Fruit fly (Drosophila melanogaster): ENCODE data around the gene CG5435.

Gene CG5435

DNA sequence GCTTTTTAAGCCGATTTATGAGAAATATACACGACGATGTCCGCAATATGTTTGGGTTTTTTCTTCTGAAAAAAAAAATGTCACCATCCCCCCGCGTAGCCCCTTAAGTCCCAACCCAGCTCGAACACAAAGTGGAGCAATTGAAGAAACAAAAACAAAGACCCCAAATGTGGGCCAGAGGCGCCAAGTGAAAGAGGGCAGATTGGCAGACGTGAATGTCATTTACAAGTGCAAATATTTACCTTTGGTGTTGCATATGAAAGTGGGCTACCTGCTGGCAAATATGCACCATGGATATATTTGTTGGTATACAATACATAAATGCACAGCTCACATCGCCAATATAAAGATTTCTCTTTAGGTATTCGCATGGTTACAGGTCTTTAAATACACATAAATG lies 20.0 kb downstream of the CG5435 start:
- no peak for TF ChIP-seq kay (GFP tag; ENCODE audit: borderline replicate concordance)
- TF ChIP-seq Hr96 (GFP tag; optimal IDR thresholded peaks at IDR 0.05), result no peak
- TF ChIP-seq bab1 (GFP tag; optimal IDR thresholded peaks at IDR 0.05), result no peak
- no peak for TF ChIP-seq CG11617 (GFP tag; optimal IDR thresholded peaks at IDR 0.05)
- TF ChIP-seq toe (GFP tag; optimal IDR thresholded peaks at IDR 0.05), result no peak
- TF ChIP-seq ovo (GFP tag; optimal IDR thresholded peaks at IDR 0.05), result no peak
- no peak for TF ChIP-seq CG5204 (GFP tag; optimal IDR thresholded peaks at IDR 0.05)
- no peak for TF ChIP-seq CG1620 (GFP tag; optimal IDR thresholded peaks at IDR 0.05)
- TF ChIP-seq CG14711 (tag; optimal IDR thresholded peaks at IDR 0.05), result no peak
- TF ChIP-seq cic (GFP tag; optimal IDR thresholded peaks at IDR 0.05), result no peak
- TF ChIP-seq Crg-1 (GFP tag; optimal IDR thresholded peaks at IDR 0.05), result no peak
- TF ChIP-seq Mnt (GFP tag; optimal IDR thresholded peaks at IDR 0.05), result no peak
- no peak for TF ChIP-seq CG7101 (tag; optimal IDR thresholded peaks at IDR 0.05)
- TF ChIP-seq pad (GFP tag; optimal IDR thresholded peaks at IDR 0.05), result no peak
- no peak for TF ChIP-seq CG33017 (tag; optimal IDR thresholded peaks at IDR 0.05)
- TF ChIP-seq cnc (optimal IDR thresholded peaks at IDR 0.05), result no peak
- TF ChIP-seq tj (GFP tag; optimal IDR thresholded peaks at IDR 0.05), result no peak
- no peak for TF ChIP-seq CG12768 (GFP tag; optimal IDR thresholded peaks at IDR 0.05)
- TF ChIP-seq CG7045 (GFP tag; optimal IDR thresholded peaks at IDR 0.05), result no peak

DNA sequence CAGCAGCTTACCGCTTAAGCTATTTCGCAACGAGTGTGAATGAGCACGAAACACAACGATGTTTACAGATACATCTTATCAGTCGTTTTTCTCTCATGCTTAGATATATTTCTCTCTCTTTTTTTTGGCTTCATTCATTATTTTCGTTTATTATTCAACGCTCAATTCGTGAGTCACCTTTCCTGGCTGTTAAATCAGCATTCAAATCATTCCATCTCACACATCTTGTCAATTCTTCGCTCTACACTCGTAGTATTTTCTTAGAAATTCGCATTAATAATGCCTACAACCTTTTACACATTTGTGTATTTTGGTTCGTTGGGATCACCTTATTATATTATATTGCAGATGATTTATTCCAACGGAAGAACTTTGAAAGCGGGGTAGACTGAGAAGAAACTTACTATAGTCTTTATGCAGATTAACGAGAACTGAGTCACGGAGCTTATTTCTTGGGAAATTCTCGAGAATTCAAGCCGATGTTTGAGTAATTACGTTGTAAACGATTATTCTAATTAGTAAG lies 26.1 kb downstream of the CG5435 start:
- TF ChIP-seq Clk (GFP tag; optimal IDR thresholded peaks at IDR 0.05) (no peak), cic (GFP tag; optimal IDR thresholded peaks at IDR 0.05) (peak; percentile 51), kay (GFP tag; ENCODE audit: borderline replicate concordance) (peak; percentile 94)

DNA sequence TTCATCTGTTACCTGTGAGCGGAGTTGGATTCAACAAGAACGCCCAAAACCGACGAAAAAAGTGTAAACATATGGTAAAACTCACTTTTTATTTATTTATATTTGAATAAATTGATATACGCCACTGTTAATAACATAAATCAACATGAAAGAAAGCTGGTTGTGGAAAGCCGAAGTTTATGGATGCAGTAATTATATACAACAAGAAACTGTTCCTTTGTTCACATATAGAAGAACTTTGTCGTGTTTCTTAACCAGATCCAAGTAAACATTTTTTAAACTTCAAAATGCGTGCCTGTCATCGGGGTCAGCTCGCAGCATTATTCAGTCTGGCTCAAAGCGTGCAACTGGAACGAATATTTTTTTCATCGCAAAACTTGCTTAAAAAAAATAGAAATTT lies 32.7 kb downstream of the CG5435 start, which contains the start of gene Pkd2:
Gene Pkd2 (plus strand): TSS at position 301 of the 400 bp plus-strand sequence.
- TF ChIP-seq CG12768 (GFP tag; optimal IDR thresholded peaks at IDR 0.05), result no peak
- no peak for TF ChIP-seq tj (GFP tag; optimal IDR thresholded peaks at IDR 0.05)
- TF ChIP-seq Crg-1 (GFP tag; optimal IDR thresholded peaks at IDR 0.05), result no peak
- TF ChIP-seq CG5204 (GFP tag; optimal IDR thresholded peaks at IDR 0.05), result no peak
- TF ChIP-seq cnc (optimal IDR thresholded peaks at IDR 0.05), result no peak
- no peak for TF ChIP-seq CG14711 (tag; optimal IDR thresholded peaks at IDR 0.05)
- TF ChIP-seq Hr96 (GFP tag; optimal IDR thresholded peaks at IDR 0.05), result no peak
- TF ChIP-seq CG7045 (GFP tag; optimal IDR thresholded peaks at IDR 0.05), result no peak
- TF ChIP-seq CG7101 (tag; optimal IDR thresholded peaks at IDR 0.05), result no peak
- TF ChIP-seq cic (GFP tag; optimal IDR thresholded peaks at IDR 0.05), result no peak
- no peak for TF ChIP-seq Mnt (GFP tag; optimal IDR thresholded peaks at IDR 0.05)
- TF ChIP-seq pad (GFP tag; optimal IDR thresholded peaks at IDR 0.05), result no peak
- TF ChIP-seq bab1 (GFP tag; optimal IDR thresholded peaks at IDR 0.05), result no peak
- no peak for TF ChIP-seq ovo (GFP tag; optimal IDR thresholded peaks at IDR 0.05)
- TF ChIP-seq kay (GFP tag; ENCODE audit: borderline replicate concordance), result no peak
- no peak for TF ChIP-seq CG33017 (tag; optimal IDR thresholded peaks at IDR 0.05)
- TF ChIP-seq CG1620 (GFP tag; optimal IDR thresholded peaks at IDR 0.05), result no peak
- no peak for TF ChIP-seq Clk (GFP tag; optimal IDR thresholded peaks at IDR 0.05)

DNA sequence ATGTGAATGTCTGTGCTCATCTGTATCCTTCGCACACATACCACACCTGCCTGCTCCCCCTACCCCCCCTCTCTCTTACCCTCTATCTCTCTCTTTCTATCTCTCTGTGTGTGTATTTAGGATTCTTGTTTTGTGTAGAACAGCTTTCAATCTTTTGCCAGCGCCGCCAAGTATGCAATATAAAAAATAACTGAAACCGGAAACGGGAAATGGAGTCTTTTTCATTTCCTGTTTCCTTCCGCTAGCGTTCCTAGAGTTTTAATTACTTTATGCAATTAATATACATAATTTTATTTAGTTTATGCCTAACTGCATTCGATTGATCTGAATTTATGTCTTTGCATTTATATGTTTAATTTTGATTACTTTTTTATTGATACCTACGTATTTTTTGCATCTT lies 38.3 kb downstream of the CG5435 start:
- TF ChIP-seq cnc (optimal IDR thresholded peaks at IDR 0.05) (no peak), CG1620 (GFP tag; optimal IDR thresholded peaks at IDR 0.05) (no peak), CG5204 (GFP tag; optimal IDR thresholded peaks at IDR 0.05) (no peak), Mnt (GFP tag; optimal IDR thresholded peaks at IDR 0.05) (no peak), CG7045 (GFP tag; optimal IDR thresholded peaks at IDR 0.05) (no peak), bab1 (GFP tag; optimal IDR thresholded peaks at IDR 0.05) (no peak), CG11617 (GFP tag; optimal IDR thresholded peaks at IDR 0.05) (no peak), Clk (GFP tag; optimal IDR thresholded peaks at IDR 0.05) (no peak), Hr96 (GFP tag; optimal IDR thresholded peaks at IDR 0.05) (no peak), CG33017 (tag; optimal IDR thresholded peaks at IDR 0.05) (no peak), tj (GFP tag; optimal IDR thresholded peaks at IDR 0.05) (no peak), cic (GFP tag; optimal IDR thresholded peaks at IDR 0.05) (no peak), Crg-1 (GFP tag; optimal IDR thresholded peaks at IDR 0.05) (no peak), CG7101 (tag; optimal IDR thresholded peaks at IDR 0.05) (no peak), toe (GFP tag; optimal IDR thresholded peaks at IDR 0.05) (no peak)

Measured in whole organism, adult.